Fruit fly (Drosophila melanogaster) whole organism, adult: Measurements from ENCODE around the gene CG42399.

Experiments used
- CG11617 ChIP-seq: fragments of 200-800 bp; sonication (Bioruptor generic); optimal IDR thresholded peaks from 2 replicates; lab custom pipeline; 2017; ENCODE audit warnings: mild to moderate bottlenecking, missing biosample characterization, missing genetic modification reagents, missing genetic modification characterization
- CG1620 ChIP-seq: fragments of 200-800 bp; sonication (Bioruptor generic); optimal IDR thresholded peaks from 2 replicates; lab custom pipeline; 2016; ENCODE audit warnings: missing biosample characterization, missing genetic modification characterization

DNA sequence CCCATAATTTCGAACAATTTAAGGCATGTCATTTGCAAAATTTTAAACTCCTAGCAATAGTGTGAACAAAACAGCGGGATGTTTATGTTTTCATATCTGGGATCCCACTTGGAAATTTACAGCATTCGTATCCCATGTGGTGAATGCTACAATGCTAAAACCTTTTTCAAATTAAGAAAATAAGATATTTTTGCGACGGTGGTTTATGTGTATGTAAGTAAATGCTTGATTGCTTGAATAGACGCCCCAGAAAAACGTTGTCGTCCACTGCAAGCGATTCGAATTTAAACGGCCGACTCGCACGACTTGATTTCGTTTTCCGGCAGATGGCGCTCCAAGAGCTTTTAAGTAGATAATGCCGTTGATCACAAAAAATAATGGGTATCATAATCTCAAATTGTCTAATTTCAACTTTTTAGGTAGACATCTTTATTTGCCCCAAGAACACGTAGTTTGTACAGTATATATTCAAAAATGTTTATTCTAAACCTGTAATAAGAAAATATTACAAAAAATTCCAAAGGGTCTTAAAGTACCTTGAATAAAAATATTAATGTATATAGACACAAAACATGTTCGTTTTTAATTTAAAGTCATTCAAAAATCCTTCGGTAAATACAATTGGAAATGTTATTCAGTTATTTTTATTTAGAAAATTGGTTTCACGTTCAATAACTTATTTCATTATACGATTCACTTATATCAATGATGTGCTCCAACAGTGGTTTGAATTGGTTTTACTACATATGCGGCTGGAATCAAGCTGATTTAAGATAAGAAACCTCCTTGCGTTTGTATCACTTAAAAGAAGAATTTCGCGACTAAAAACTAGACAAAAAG, 30.7 kb downstream of the CG42399 start:
- TF ChIP-seq CG1620 (GFP tag; lab: Kevin White, UChicago) (no peak), CG11617 (GFP tag; lab: Kevin White, UChicago) (no peak)
